Worm (Caenorhabditis elegans) whole organism, early embryonic: ENCODE results near the gene ZK742.3.

Experiments used
- B0310.2 ChIP-seq: sonication (generic microtip); optimal IDR thresholded peaks from 2 replicates; lab custom pipeline; 2016; ENCODE audit warnings: mild to moderate bottlenecking, missing genetic modification characterization, missing compliant biosample characterization
- ama-1 ChIP-seq: fragments of 150-350 bp; optimal IDR thresholded peaks from 2 replicates; lab custom pipeline; 2014
- hmbx-1 ChIP-seq: sonication (generic microtip); optimal IDR thresholded peaks from 2 replicates; lab custom pipeline; 2016; ENCODE audit warnings: mild to moderate bottlenecking, missing genetic modification characterization, missing compliant biosample characterization
- hnd-1 ChIP-seq: sonication (generic microtip); optimal IDR thresholded peaks from 2 replicates; lab custom pipeline; 2016; ENCODE audit warnings: missing genetic modification characterization, missing compliant biosample characterization
- tbx-11 ChIP-seq: fragments of 200-800 bp; sonication (Bioruptor generic); IDR thresholded peaks from 2 replicates; pipeline ENCODE4 v1.3.6; 2022; ENCODE audit warnings: missing genetic modification characterization, missing compliant biosample characterization

ce11 chrV:7814601-7815000, 4.9 kb upstream of the ZK742.3 start, which contains the start of gene ZK742.6:
- TF ChIP-seq ama-1 (lab: Kevin White, UChicago) = no peak
- no peak for TF ChIP-seq hmbx-1
- TF ChIP-seq tbx-11 (GFP tag; lab: Robert Waterston, UW) = no peak
- TF ChIP-seq B0310.2 = no peak
- no peak for TF ChIP-seq hnd-1
